Fruit fly (Drosophila melanogaster) whole organism: ENCODE results near the gene Slh.

Source experiments
- CG8478 ChIP-seq: fragments of >200 bp; optimal IDR thresholded peaks from 2 replicates; lab custom pipeline; 2018; ENCODE audit warnings: inconsistent platforms
- Dll ChIP-seq: fragments of >200 bp; optimal IDR thresholded peaks from 2 replicates; lab custom pipeline; 2017
- EcR ChIP-seq, 2 experiments: fragments of >200 bp; optimal IDR thresholded peaks; 2 replicates each; lab custom pipeline; 2017; ENCODE audit warnings: missing biosample characterization in 2 of 2, missing genetic modification characterization in 2 of 2, missing genetic modification reagents in 2 of 2
- pan ChIP-seq: fragments of >200 bp; optimal IDR thresholded peaks from 2 replicates; lab custom pipeline; 2017
- psq ChIP-seq: fragments of >200 bp; optimal IDR thresholded peaks from 2 replicates; lab custom pipeline; 2017
- usp ChIP-seq: fragments of >200 bp; optimal IDR thresholded peaks from 2 replicates; lab custom pipeline; 2017; ENCODE audit warnings: missing biosample characterization, missing genetic modification characterization, mixed read lengths

Gene Slh

DNA sequence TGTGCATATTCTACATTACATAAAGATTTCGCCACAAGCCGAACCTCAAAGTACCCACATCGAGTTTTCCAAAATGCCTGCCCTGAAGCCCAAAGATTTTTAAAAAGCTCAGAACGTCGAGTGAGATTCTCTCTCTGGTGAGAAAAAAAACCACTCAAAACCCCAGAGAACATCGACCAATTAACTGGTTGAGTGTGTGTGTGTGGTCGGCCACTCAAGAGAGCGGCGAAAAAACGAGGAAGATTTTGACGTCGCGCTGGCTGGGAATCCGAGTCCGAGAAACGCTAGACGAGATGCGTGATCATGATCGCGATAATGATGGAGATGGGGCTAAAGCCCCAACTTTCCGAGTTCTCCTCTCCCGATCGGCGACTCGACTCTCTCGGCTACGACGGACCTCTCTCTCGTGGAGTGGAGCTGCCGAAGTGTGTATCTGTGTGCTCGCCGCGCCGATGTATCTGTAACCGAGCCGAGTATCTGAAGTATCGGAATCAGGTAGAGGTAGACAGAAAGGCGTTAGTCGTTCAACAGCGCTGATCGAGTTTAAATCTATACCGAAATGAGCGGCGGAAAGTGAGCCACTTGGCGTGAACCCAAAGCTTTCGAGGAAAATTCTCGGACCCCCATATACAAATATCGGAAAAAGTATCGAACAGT lies 41.6 kb downstream of the Slh start:
- no peak for TF ChIP-seq CG8478
- no peak for TF ChIP-seq EcR (GFP tag; optimal IDR thresholded peaks at IDR 0.05; lab: Kevin White, UChicago)
- peak; percentile 68 for TF ChIP-seq Dll (lab: Kevin White, UChicago)
- no peak for TF ChIP-seq psq (lab: Kevin White, UChicago)
- TF ChIP-seq pan (lab: Kevin White, UChicago) = no peak

DNA sequence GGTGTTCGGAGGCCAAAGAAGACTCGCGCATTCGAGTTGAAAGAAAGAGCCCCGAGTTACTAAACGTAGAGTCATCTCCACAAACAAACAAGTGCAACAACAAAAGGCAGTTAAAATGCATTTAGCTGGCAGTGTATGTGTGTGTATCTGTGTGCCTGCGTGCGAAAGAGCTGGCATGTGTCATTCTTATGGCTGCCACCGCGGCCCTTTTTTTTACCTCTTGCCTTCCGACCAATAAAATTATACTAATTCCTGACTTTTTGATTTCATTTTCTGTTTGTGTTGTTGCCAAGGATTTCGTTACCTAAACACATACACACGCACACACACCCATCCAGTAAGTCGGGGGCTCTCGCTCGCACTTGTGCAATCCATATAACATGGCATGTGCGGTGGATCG lies 42.8 kb downstream of the Slh start:
- TF ChIP-seq Dll (lab: Kevin White, UChicago) (no peak), usp (no peak), psq (lab: Kevin White, UChicago) (no peak), pan (lab: Kevin White, UChicago) (no peak), EcR (GFP tag; optimal IDR thresholded peaks at IDR 0.05; lab: Kevin White, UChicago) (no peak), CG8478 (no peak)

DNA sequence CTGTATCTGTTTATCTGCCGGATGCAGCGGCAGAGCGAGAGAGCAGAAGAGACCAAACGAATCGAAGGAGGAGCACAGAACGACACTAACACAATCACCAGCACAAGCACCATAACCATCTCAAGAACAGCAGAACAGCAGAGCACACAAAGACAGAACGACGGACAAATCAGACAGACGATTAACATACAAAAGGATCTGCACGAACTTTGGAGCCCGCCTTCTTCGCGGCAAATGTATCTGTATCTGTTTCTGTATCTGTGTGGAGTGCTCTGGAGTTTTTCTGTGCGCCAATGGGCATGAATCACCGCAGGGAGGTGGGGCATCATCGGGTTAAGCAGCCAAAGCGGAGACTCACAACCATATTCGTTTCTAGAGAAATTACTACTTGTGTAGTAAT lies 44.0 kb downstream of the Slh start:
- TF ChIP-seq pan (lab: Kevin White, UChicago) (no peak), CG8478 (no peak), usp (no peak), EcR (GFP tag; optimal IDR thresholded peaks at IDR 0.05; lab: Kevin White, UChicago) (no peak), Dll (lab: Kevin White, UChicago) (no peak), psq (lab: Kevin White, UChicago) (no peak)

DNA sequence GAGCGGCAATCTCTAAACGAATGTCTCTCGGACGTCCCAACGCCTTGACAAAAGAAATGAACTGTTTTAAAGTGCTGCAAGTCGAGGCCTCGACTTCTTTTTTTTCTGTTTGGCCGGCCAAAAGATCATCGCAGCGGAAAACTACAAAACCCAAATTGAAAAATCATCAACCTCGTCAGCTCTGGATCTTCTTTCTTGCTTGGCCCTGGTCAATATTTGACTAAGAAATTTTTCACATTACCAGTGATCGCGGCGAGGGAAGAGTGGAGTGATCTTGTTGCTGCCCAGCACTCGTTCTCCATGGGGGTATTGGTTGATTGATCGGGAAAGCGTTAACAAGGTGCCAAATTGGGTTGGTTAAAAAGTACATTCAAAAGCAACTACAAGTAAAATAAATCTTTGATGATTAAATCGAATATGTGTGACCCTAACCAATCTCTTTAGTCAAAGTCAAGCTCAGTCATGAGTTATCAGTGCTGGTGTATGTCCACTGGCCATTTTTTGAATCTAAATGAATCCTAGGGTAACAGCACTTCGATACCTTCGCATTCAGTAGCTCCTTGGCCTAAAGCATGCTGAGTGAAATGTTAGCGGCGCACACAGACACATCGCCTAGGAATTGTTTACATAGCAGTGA lies 53.7 kb downstream of the Slh start:
- TF ChIP-seq CG8478 = no peak
- TF ChIP-seq Dll (lab: Kevin White, UChicago) = no peak
- TF ChIP-seq psq (lab: Kevin White, UChicago) = no peak
- TF ChIP-seq EcR (GFP tag; optimal IDR thresholded peaks at IDR 0.05; lab: Kevin White, UChicago) = no peak
- TF ChIP-seq pan (lab: Kevin White, UChicago) = no peak
- TF ChIP-seq usp = no peak
